Fruit fly (Drosophila melanogaster) whole organism, pupa: ENCODE results near the gene CG3226.

Source experiments
- CG14655 ChIP-seq: fragments of 200-800 bp; sonication (Bioruptor generic); optimal IDR thresholded peaks from 3 replicates; lab custom pipeline; 2017; ENCODE audit warnings: mild to moderate bottlenecking, missing biosample characterization, missing genetic modification reagents, missing genetic modification characterization
- CG17806 ChIP-seq: fragments of 200-800 bp; sonication (Bioruptor generic); optimal IDR thresholded peaks from 2 replicates; lab custom pipeline; 2018; ENCODE audit warnings: missing biosample characterization, mild to moderate bottlenecking, missing genetic modification characterization, moderate library complexity
- CG32121 ChIP-seq: fragments of 200-800 bp; sonication (Bioruptor generic); IDR thresholded peaks from 2 replicates; pipeline ENCODE4 v1.3.6; 2022; ENCODE audit warnings: missing biosample characterization, missing genetic modification characterization
- CG34367 ChIP-seq: fragments of 200-800 bp; sonication (Bioruptor generic); optimal IDR thresholded peaks from 2 replicates; lab custom pipeline; 2018; ENCODE audit warnings: missing biosample characterization, mild to moderate bottlenecking, missing genetic modification characterization
- CG4496 ChIP-seq: fragments of 200-800 bp; sonication (Bioruptor generic); IDR thresholded peaks from 3 replicates; pipeline ENCODE4 v1.3.6; 2022; ENCODE audit warnings: missing biosample characterization, missing genetic modification characterization
- CG9948 ChIP-seq: fragments of 200-800 bp; sonication (Bioruptor generic); optimal IDR thresholded peaks from 2 replicates; lab custom pipeline; 2018; ENCODE audit warnings: missing biosample characterization, mild to moderate bottlenecking, missing genetic modification characterization, moderate library complexity
- D1 ChIP-seq: fragments of 200-800 bp; sonication (Bioruptor generic); optimal IDR thresholded peaks from 2 replicates; lab custom pipeline; 2018; ENCODE audit warnings: missing biosample characterization, mild to moderate bottlenecking, missing genetic modification characterization, moderate library complexity
- EcR ChIP-seq: fragments of 200-800 bp; sonication (Bioruptor generic); optimal IDR thresholded peaks from 3 replicates; lab custom pipeline; 2019; ENCODE audit warnings: missing biosample characterization, missing genetic modification characterization, mild to moderate bottlenecking, moderate library complexity, missing genetic modification reagents
- Ets98B ChIP-seq: fragments of 200-800 bp; sonication (Bioruptor generic); IDR thresholded peaks from 2 replicates; pipeline ENCODE4 v1.3.6; 2022; ENCODE audit warnings: missing biosample characterization, missing genetic modification characterization
- Pif1A ChIP-seq: fragments of 200-800 bp; sonication (Bioruptor generic); optimal IDR thresholded peaks from 3 replicates; lab custom pipeline; 2016; ENCODE audit warnings: missing biosample characterization, missing genetic modification characterization
- fd96Ca ChIP-seq: fragments of 200-800 bp; sonication (Bioruptor generic); IDR thresholded peaks from 3 replicates; pipeline ENCODE4 v1.3.6; 2022; ENCODE audit warnings: missing biosample characterization, missing genetic modification characterization
- gl ChIP-seq: fragments of 200-800 bp; sonication (Bioruptor generic); optimal IDR thresholded peaks from 2 replicates; lab custom pipeline; 2018; ENCODE audit warnings: missing biosample characterization, mild to moderate bottlenecking, missing genetic modification characterization
- rn ChIP-seq: fragments of 200-800 bp; sonication (Bioruptor generic); IDR thresholded peaks from 2 replicates; pipeline ENCODE4 v1.3.6; 2022; ENCODE audit warnings: missing biosample characterization, missing genetic modification characterization

dm6 chrX:6699255-6699885, 45.3 kb upstream of the CG3226 start, which contains the start of gene CG14441:
- TF ChIP-seq CG34367 (tag; lab: Kevin White, UChicago) (no peak), EcR (GFP tag; lab: Kevin White, UChicago) (peak; percentile 54), Pif1A (GFP tag; lab: Kevin White, UChicago) (peak; percentile 68), CG9948 (tag; lab: Kevin White, UChicago) (peak; percentile 24), rn (GFP tag; lab: Robert Waterston, UW) (no peak), CG4496 (GFP tag; lab: Robert Waterston, UW) (peak; percentile 63; the same call in 2 of the 3 replicates), D1 (no peak), Ets98B (GFP tag; lab: Robert Waterston, UW) (no peak; the same call in 1 of the 2 replicates), CG32121 (GFP tag; lab: Robert Waterston, UW) (no peak; the same call in 1 of the 2 replicates), gl (tag; lab: Kevin White, UChicago) (peak; percentile 16), CG14655 (GFP tag; lab: Kevin White, UChicago) (peak; percentile 41), fd96Ca (GFP tag; lab: Robert Waterston, UW) (no peak), CG17806 (tag; lab: Kevin White, UChicago) (peak; percentile 24)
